Worm (Caenorhabditis elegans) whole organism, young adult: ENCODE results near the gene sre-42.

Source experiments
- C17E4.6 ChIP-seq: fragments of 200-800 bp; sonication (Bioruptor generic); IDR thresholded peaks from 2 replicates; pipeline ENCODE4 v1.3.6; 2022; ENCODE audit warnings: missing genetic modification reagents, missing genetic modification characterization, missing compliant biosample characterization
- D2030.7 ChIP-seq: fragments of 200-800 bp; sonication (Bioruptor generic); IDR thresholded peaks from 2 replicates; pipeline ENCODE4 v1.3.6; 2022; ENCODE audit warnings: missing genetic modification reagents, missing genetic modification characterization, missing compliant biosample characterization
- F39B2.1 ChIP-seq: fragments of 200-800 bp; sonication (Bioruptor generic); IDR thresholded peaks from 2 replicates; pipeline ENCODE4 v1.3.6; 2022; ENCODE audit warnings: missing genetic modification reagents, missing genetic modification characterization, missing compliant biosample characterization
- F52B5.7 ChIP-seq: sonication (generic microtip); optimal IDR thresholded peaks from 2 replicates; lab custom pipeline; 2016; ENCODE audit warnings: mild to moderate bottlenecking, missing genetic modification characterization, missing compliant biosample characterization
- F57A8.1 ChIP-seq: fragments of 200-800 bp; sonication (Bioruptor generic); optimal IDR thresholded peaks from 2 replicates; lab custom pipeline; 2018; ENCODE audit warnings: mild to moderate bottlenecking, missing genetic modification characterization, moderate library complexity, missing compliant biosample characterization
- F57C9.4 ChIP-seq: sonication (generic microtip); optimal IDR thresholded peaks from 2 replicates; lab custom pipeline; 2017; ENCODE audit warnings: mild to moderate bottlenecking, missing genetic modification characterization, missing compliant biosample characterization
- T07F8.4 ChIP-seq: sonication (generic microtip); optimal IDR thresholded peaks from 2 replicates; lab custom pipeline; 2016; ENCODE audit warnings: mild to moderate bottlenecking, missing genetic modification characterization, moderate library complexity, missing compliant biosample characterization
- Y79H2A.3 ChIP-seq: fragments of 200-800 bp; sonication (Bioruptor generic); conservative IDR thresholded peaks from 2 replicates; pipeline ENCODE4 v1.3.6; 2022; ENCODE audit warnings: missing genetic modification reagents, missing genetic modification characterization, missing compliant biosample characterization
- ZK185.1 ChIP-seq: sonication (generic microtip); optimal IDR thresholded peaks from 2 replicates; lab custom pipeline; 2016; ENCODE audit warnings: mild to moderate bottlenecking, missing genetic modification characterization, missing compliant biosample characterization; ENCODE audit not compliant: poor library complexity, severe bottlenecking
- aptf-2 ChIP-seq: fragments of 200-800 bp; sonication (Bioruptor generic); conservative IDR thresholded peaks from 2 replicates; pipeline ENCODE4 v1.3.6; 2022; ENCODE audit warnings: missing genetic modification reagents, missing genetic modification characterization, missing compliant biosample characterization
- attf-3 ChIP-seq: fragments of 200-800 bp; sonication (Bioruptor generic); conservative IDR thresholded peaks from 2 replicates; pipeline ENCODE4 v1.3.6; 2022; ENCODE audit warnings: missing genetic modification reagents, missing genetic modification characterization, missing compliant biosample characterization
- attf-5 ChIP-seq: fragments of 200-800 bp; sonication (Bioruptor generic); optimal IDR thresholded peaks from 2 replicates; lab custom pipeline; 2018; ENCODE audit warnings: mild to moderate bottlenecking, missing genetic modification characterization, missing compliant biosample characterization
- ccch-3 ChIP-seq: fragments of 200-800 bp; sonication (Bioruptor generic); optimal IDR thresholded peaks from 2 replicates; lab custom pipeline; 2018; ENCODE audit warnings: mild to moderate bottlenecking, missing genetic modification characterization, missing compliant biosample characterization
- cebp-2 ChIP-seq: fragments of 200-800 bp; sonication (Bioruptor generic); IDR thresholded peaks from 2 replicates; pipeline ENCODE4 v1.3.6; 2022; ENCODE audit warnings: missing genetic modification characterization, missing compliant biosample characterization
- ceh-79 ChIP-seq: sonication (generic microtip); optimal IDR thresholded peaks from 2 replicates; lab custom pipeline; 2017; ENCODE audit warnings: mild to moderate bottlenecking, missing genetic modification characterization, missing compliant biosample characterization
- dpff-1 ChIP-seq: sonication (generic microtip); optimal IDR thresholded peaks from 2 replicates; lab custom pipeline; 2017; ENCODE audit warnings: mild to moderate bottlenecking, missing genetic modification characterization, missing compliant biosample characterization
- let-526 ChIP-seq: fragments of 200-800 bp; sonication (Bioruptor generic); IDR thresholded peaks from 2 replicates; pipeline ENCODE4 v1.3.6; 2022; ENCODE audit warnings: missing genetic modification reagents, missing genetic modification characterization, missing compliant biosample characterization
- lin-35 ChIP-seq, 3 experiments: fragments of 150-350 bp in 2 of 3; sonication (generic microtip) in 1 of 3; optimal IDR thresholded peaks; 2 replicates each; lab custom pipeline; 2014 to 2018; ENCODE audit warnings: missing biosample characterization in 3 of 3, missing genetic modification characterization in 3 of 3, missing genetic modification reagents in 3 of 3
- lin-54 ChIP-seq: fragments of 200-800 bp; sonication (Bioruptor generic); optimal IDR thresholded peaks from 2 replicates; lab custom pipeline; 2018; ENCODE audit warnings: mild to moderate bottlenecking, missing genetic modification characterization, missing compliant biosample characterization
- lir-1 ChIP-seq: fragments of 200-800 bp; sonication (Bioruptor generic); conservative IDR thresholded peaks from 2 replicates; pipeline ENCODE4 v1.3.6; 2022; ENCODE audit warnings: missing genetic modification reagents, missing genetic modification characterization, missing compliant biosample characterization
- madf-10 ChIP-seq: sonication (generic microtip); optimal IDR thresholded peaks from 2 replicates; lab custom pipeline; 2016; ENCODE audit warnings: mild to moderate bottlenecking, missing genetic modification characterization, missing compliant biosample characterization
- madf-3 ChIP-seq: fragments of 200-800 bp; sonication (Bioruptor generic); IDR thresholded peaks from 2 replicates; pipeline ENCODE4 v1.3.6; 2022; ENCODE audit warnings: missing genetic modification reagents, missing genetic modification characterization, missing compliant biosample characterization
- mel-28 ChIP-seq: sonication (generic microtip); optimal IDR thresholded peaks from 2 replicates; lab custom pipeline; 2016; ENCODE audit warnings: borderline replicate concordance, mild to moderate bottlenecking, missing genetic modification characterization, missing compliant biosample characterization
- mes-4 ChIP-seq: sonication (generic microtip); optimal IDR thresholded peaks from 2 replicates; lab custom pipeline; 2016; ENCODE audit warnings: missing genotype, missing genetic modification characterization, missing compliant biosample characterization
- mxl-1 ChIP-seq: sonication (generic microtip); optimal IDR thresholded peaks from 2 replicates; lab custom pipeline; 2016; ENCODE audit warnings: missing genetic modification characterization, missing compliant biosample characterization
- nfyb-1 ChIP-seq: fragments of 200-800 bp; sonication (Bioruptor generic); IDR thresholded peaks from 2 replicates; pipeline ENCODE4 v1.3.6; 2022; ENCODE audit warnings: missing genetic modification reagents, missing genetic modification characterization, missing compliant biosample characterization
- nhr-80 ChIP-seq: sonication (generic microtip); optimal IDR thresholded peaks from 2 replicates; lab custom pipeline; 2016; ENCODE audit warnings: missing genetic modification characterization, missing compliant biosample characterization
- pha-4 ChIP-seq: fragments of 150-350 bp; sonication (generic microtip); optimal IDR thresholded peaks from 2 replicates; lab custom pipeline; 2014; ENCODE audit warnings: missing biosample characterization, missing genetic modification reagents, missing genetic modification characterization
- repo-1 ChIP-seq: sonication (generic microtip); optimal IDR thresholded peaks from 2 replicates; lab custom pipeline; 2017; ENCODE audit warnings: mild to moderate bottlenecking, missing genetic modification characterization, missing compliant biosample characterization
- rpc-1 ChIP-seq, 2 experiments: fragments of 150-350 bp in 1 of 2; sonication (generic microtip) in 1 of 2; optimal IDR thresholded peaks; 2 replicates each; lab custom pipeline; 2014 to 2018; ENCODE audit warnings: missing biosample characterization in 1 of 2, missing genetic modification characterization in 1 of 2, missing genetic modification reagents in 1 of 2, missing genotype in 1 of 2
- sdz-38 ChIP-seq: sonication (generic microtip); optimal IDR thresholded peaks from 2 replicates; lab custom pipeline; 2016; ENCODE audit warnings: missing genotype, missing genetic modification characterization, missing compliant biosample characterization
- sea-2 ChIP-seq: fragments of 200-800 bp; sonication (Bioruptor generic); IDR thresholded peaks from 2 replicates; pipeline ENCODE4 v1.3.6; 2022; ENCODE audit warnings: missing genetic modification characterization, missing compliant biosample characterization
- somi-1 ChIP-seq: fragments of 200-800 bp; sonication (Bioruptor generic); optimal IDR thresholded peaks from 2 replicates; lab custom pipeline; 2018; ENCODE audit warnings: mild to moderate bottlenecking, missing genetic modification characterization, missing compliant biosample characterization
- tlf-1 ChIP-seq: fragments of 200-800 bp; sonication (Bioruptor generic); optimal IDR thresholded peaks from 2 replicates; lab custom pipeline; 2018; ENCODE audit warnings: mild to moderate bottlenecking, missing genetic modification characterization, missing compliant biosample characterization
- unc-62 ChIP-seq: fragments of 150-350 bp; optimal IDR thresholded peaks from 2 replicates; lab custom pipeline; 2014; ENCODE audit warnings: missing biosample characterization, missing genetic modification reagents, missing genetic modification characterization
- xnd-1 ChIP-seq: sonication (generic microtip); optimal IDR thresholded peaks from 2 replicates; lab custom pipeline; 2016; ENCODE audit warnings: missing genotype, missing genetic modification reagents, missing genetic modification characterization, missing compliant biosample characterization
- zim-3 ChIP-seq: sonication (generic microtip); optimal IDR thresholded peaks from 2 replicates; lab custom pipeline; 2017; ENCODE audit warnings: mild to moderate bottlenecking, missing genetic modification characterization, moderate library complexity, missing compliant biosample characterization

Gene sre-42

ce11 chrII:12414805-12415204 is 28.1 kb upstream of the sre-42 start, which contains the start of gene Y57A10C.11:
Gene Y57A10C.11 (minus strand): TSS chrII:12414905.
- TF ChIP-seq lir-1 (GFP tag; lab: Robert Waterston, UW): no peak
- TF ChIP-seq cebp-2 (GFP tag; lab: Robert Waterston, UW): no peak
- no peak for TF ChIP-seq D2030.7 (GFP tag; lab: Robert Waterston, UW)
- no peak for TF ChIP-seq T07F8.4 (tag; lab: Kevin White, UChicago)
- no peak for TF ChIP-seq sea-2 (GFP tag; lab: Robert Waterston, UW)
- TF ChIP-seq madf-3 (GFP tag; lab: Robert Waterston, UW): no peak
- no peak for TF ChIP-seq unc-62 (GFP tag; lab: Kevin White, UChicago)
- no peak for TF ChIP-seq rpc-1 (optimal IDR thresholded peaks at IDR 0.05; lab: Kevin White, UChicago)
- TF ChIP-seq rpc-1 (tag; optimal IDR thresholded peaks at IDR 0.05; lab: Kevin White, UChicago): no peak

- no peak for TF ChIP-seq sea-2 (GFP tag; lab: Robert Waterston, UW)
- TF ChIP-seq F39B2.1 (GFP tag; lab: Robert Waterston, UW): no peak
Observed at ce11 chrII:12412417-12412816, 25.7 kb upstream of the sre-42 start, which contains the start of gene Y57A10C.1. Gene Y57A10C.1 (minus strand): TSS chrII:12412517.

ce11 chrII:12410107-12410506 is 23.4 kb upstream of the sre-42 start, which contains the start of gene F57G9.3:
Gene F57G9.3 (minus strand): TSS chrII:12410207.
- TF ChIP-seq repo-1 (tag; lab: Kevin White, UChicago): no peak
- no peak for TF ChIP-seq dpff-1
- no peak for TF ChIP-seq Y79H2A.3 (GFP tag; lab: Robert Waterston, UW)
- TF ChIP-seq F57A8.1 (GFP tag; lab: Kevin White, UChicago): no peak
- TF ChIP-seq ZK185.1 (tag; lab: Kevin White, UChicago): no peak
- TF ChIP-seq aptf-2 (GFP tag; lab: Robert Waterston, UW): no peak
- no peak for TF ChIP-seq lin-35 (GFP tag; optimal IDR thresholded peaks at IDR 0.05; lab: Kevin White, UChicago)
- TF ChIP-seq F52B5.7 (tag; lab: Kevin White, UChicago): no peak
- no peak for TF ChIP-seq attf-5 (GFP tag; lab: Kevin White, UChicago)
- no peak for TF ChIP-seq tlf-1

ce11 chrII:12408717-12409116 is 22.0 kb upstream of the sre-42 start, which contains the start of gene sre-31:
Gene sre-31 (minus strand): TSS chrII:12408817.
- TF ChIP-seq ccch-3 (GFP tag; lab: Kevin White, UChicago) (no peak), sdz-38 (no peak), C17E4.6 (GFP tag; lab: Robert Waterston, UW) (no peak), F57C9.4 (tag; lab: Kevin White, UChicago) (no peak), attf-5 (GFP tag; lab: Kevin White, UChicago) (no peak), pha-4 (tag; lab: Kevin White, UChicago) (no peak), ceh-79 (tag; lab: Kevin White, UChicago) (no peak), xnd-1 (tag; lab: Kevin White, UChicago) (no peak), mes-4 (tag; lab: Kevin White, UChicago) (no peak)

ce11 chrII:12406394-12406793 is 19.7 kb upstream of the sre-42 start, which contains the start of gene sre-30:
Gene sre-30 (minus strand): TSS chrII:12406494.
- TF ChIP-seq let-526 (GFP tag; lab: Robert Waterston, UW) (no peak), nfyb-1 (GFP tag; lab: Robert Waterston, UW) (no peak), somi-1 (GFP tag; lab: Kevin White, UChicago) (no peak), mxl-1 (tag; lab: Kevin White, UChicago) (no peak), nhr-80 (tag; lab: Kevin White, UChicago) (no peak), mel-28 (tag; lab: Kevin White, UChicago) (no peak), lin-54 (GFP tag; lab: Kevin White, UChicago) (no peak), attf-5 (GFP tag; lab: Kevin White, UChicago) (no peak), ccch-3 (GFP tag; lab: Kevin White, UChicago) (no peak), zim-3 (no peak), mes-4 (tag; lab: Kevin White, UChicago) (no peak), F57C9.4 (tag; lab: Kevin White, UChicago) (no peak), madf-10 (tag; lab: Kevin White, UChicago) (no peak), attf-3 (GFP tag; lab: Robert Waterston, UW) (no peak)
